Worm (Caenorhabditis elegans): ENCODE measurements around the gene F09E5.14.

ce11 chrII:5328912-5329311, 15.8 kb downstream of the F09E5.14 start:
- TF ChIP-seq unc-62 (GFP tag; optimal IDR thresholded peaks at IDR 0.05) (no peak), snpc-4 (tag; optimal IDR thresholded peaks at IDR 0.05) (no peak), lsy-2 (tag; optimal IDR thresholded peaks at IDR 0.05) (peak in 1 of 2 experiments; percentile 2), lin-11 (tag; optimal IDR thresholded peaks at IDR 0.05) (no peak), ceh-16 (tag; optimal IDR thresholded peaks at IDR 0.05) (no peak), dmd-4 (tag; optimal IDR thresholded peaks at IDR 0.05) (no peak), lin-39 (tag; optimal IDR thresholded peaks at IDR 0.05) (no peak), elt-1 (tag; optimal IDR thresholded peaks at IDR 0.05) (peak; percentile 25), nhr-12 (tag; optimal IDR thresholded peaks at IDR 0.05) (no peak), egl-27 (tag; optimal IDR thresholded peaks at IDR 0.05) (no peak), mdl-1 (tag; optimal IDR thresholded peaks at IDR 0.05) (no peak), ceh-82 (tag; optimal IDR thresholded peaks at IDR 0.05) (no peak), fos-1 (tag; optimal IDR thresholded peaks at IDR 0.05) (no peak)
